Fruit fly (Drosophila melanogaster) whole organism, embryonic: ENCODE measurements around the gene Kr-h1.

ENCODE experiments used
- Aef1 ChIP-seq: fragments of 200-800 bp; sonication (Bioruptor generic); IDR thresholded peaks from 3 replicates; pipeline ENCODE4 v1.3.6; 2022; ENCODE audit warnings: missing biosample characterization, missing genetic modification characterization
- CG11085 ChIP-seq: fragments of 200-800 bp; sonication (Bioruptor generic); IDR thresholded peaks from 2 replicates; pipeline ENCODE4 v1.3.6; 2022; ENCODE audit warnings: missing biosample characterization, missing genetic modification characterization
- CG11696 ChIP-seq: fragments of 200-800 bp; sonication (Bioruptor generic); IDR thresholded peaks from 2 replicates; pipeline ENCODE4 v1.3.6; 2022; ENCODE audit warnings: missing biosample characterization, missing genetic modification characterization
- CG12104 ChIP-seq: fragments of 200-800 bp; sonication (Bioruptor generic); optimal IDR thresholded peaks from 3 replicates; lab custom pipeline; 2016; ENCODE audit warnings: missing biosample characterization, missing genetic modification characterization
- CG15011 ChIP-seq: fragments of 200-800 bp; sonication (Bioruptor generic); optimal IDR thresholded peaks from 3 replicates; lab custom pipeline; 2018; ENCODE audit warnings: missing biosample characterization, mild to moderate bottlenecking, missing genetic modification characterization
- CG2120 ChIP-seq: fragments of 200-800 bp; sonication (Bioruptor generic); optimal IDR thresholded peaks from 3 replicates; lab custom pipeline; 2016; ENCODE audit warnings: missing biosample characterization, missing genetic modification characterization
- CG2875 ChIP-seq: fragments of 200-800 bp; sonication (Bioruptor generic); optimal IDR thresholded peaks from 2 replicates; lab custom pipeline; 2017; ENCODE audit warnings: missing biosample characterization, mild to moderate bottlenecking, missing genetic modification characterization, missing genetic modification reagents
- CG32772 ChIP-seq: fragments of 200-800 bp; sonication (Bioruptor generic); IDR thresholded peaks from 2 replicates; pipeline ENCODE4 v1.3.6; 2022; ENCODE audit warnings: missing biosample characterization, missing genetic modification characterization
- CG33557 ChIP-seq: fragments of 200-800 bp; sonication (Bioruptor generic); optimal IDR thresholded peaks from 2 replicates; lab custom pipeline; 2019; ENCODE audit warnings: missing biosample characterization, mild to moderate bottlenecking, missing genetic modification characterization, moderate library complexity
- CG3847 ChIP-seq: fragments of 200-800 bp; sonication (Bioruptor generic); IDR thresholded peaks from 2 replicates; pipeline ENCODE4 v1.3.6; 2022; ENCODE audit warnings: missing biosample characterization, missing genetic modification characterization
- CG43689 ChIP-seq: fragments of 200-800 bp; sonication (Bioruptor generic); IDR thresholded peaks from 2 replicates; pipeline ENCODE4 v1.3.6; 2022; ENCODE audit warnings: missing biosample characterization, missing genetic modification characterization
- CG4424 ChIP-seq: fragments of 200-800 bp; sonication (Bioruptor generic); optimal IDR thresholded peaks from 3 replicates; lab custom pipeline; 2016; ENCODE audit warnings: missing biosample characterization, missing genetic modification characterization
- CG4820 ChIP-seq: fragments of 200-800 bp; sonication (Bioruptor generic); optimal IDR thresholded peaks from 3 replicates; lab custom pipeline; 2016; ENCODE audit warnings: missing biosample characterization, missing genetic modification characterization
- CG5180 ChIP-seq: fragments of 200-800 bp; sonication (Bioruptor generic); optimal IDR thresholded peaks from 3 replicates; lab custom pipeline; 2017; ENCODE audit warnings: missing biosample characterization, missing genetic modification characterization, mild to moderate bottlenecking, moderate library complexity, missing genetic modification reagents
- CG6175 ChIP-seq: fragments of 200-800 bp; sonication (Bioruptor generic); IDR thresholded peaks from 3 replicates; pipeline ENCODE4 v1.3.6; 2022; ENCODE audit warnings: missing biosample characterization, missing genetic modification characterization
- CG6272 ChIP-seq: fragments of 200-800 bp; sonication (Bioruptor generic); IDR thresholded peaks from 2 replicates; pipeline ENCODE4 v1.3.6; 2022; ENCODE audit warnings: missing biosample characterization, missing genetic modification characterization
- CG6765 ChIP-seq: fragments of 200-800 bp; sonication (Bioruptor generic); optimal IDR thresholded peaks from 3 replicates; lab custom pipeline; 2017; ENCODE audit warnings: missing biosample characterization, mild to moderate bottlenecking, missing genetic modification characterization
- CG6813 ChIP-seq: fragments of 200-800 bp; sonication (Bioruptor generic); optimal IDR thresholded peaks from 2 replicates; lab custom pipeline; 2017; ENCODE audit warnings: missing biosample characterization, missing genetic modification characterization, mild to moderate bottlenecking, moderate library complexity, missing genetic modification reagents
- CG8924 ChIP-seq: fragments of 200-800 bp; optimal IDR thresholded peaks from 3 replicates; lab custom pipeline; 2019; ENCODE audit warnings: missing biosample characterization, mild to moderate bottlenecking, missing genetic modification characterization, moderate library complexity
- D19A ChIP-seq: fragments of 200-800 bp; optimal IDR thresholded peaks from 3 replicates; lab custom pipeline; 2019; ENCODE audit warnings: missing biosample characterization, mild to moderate bottlenecking, missing genetic modification characterization, moderate library complexity
- D19B ChIP-seq: fragments of 200-800 bp; sonication (Bioruptor generic); optimal IDR thresholded peaks from 2 replicates; lab custom pipeline; 2017; ENCODE audit warnings: missing biosample characterization, mild to moderate bottlenecking, missing genetic modification characterization
- Ets65A ChIP-seq: fragments of 200-800 bp; sonication (Bioruptor generic); peaks from one replicate; lab custom pipeline; 2016; ENCODE audit warnings: missing biosample characterization, missing genetic modification characterization
- Fer1 ChIP-seq: fragments of 200-800 bp; sonication (Bioruptor generic); optimal IDR thresholded peaks from 2 replicates; lab custom pipeline; 2017; ENCODE audit warnings: missing biosample characterization, mild to moderate bottlenecking, missing genetic modification characterization
- Gsc ChIP-seq: fragments of 200-800 bp; sonication (Bioruptor generic); IDR thresholded peaks from 2 replicates; pipeline ENCODE4 v1.3.6; 2022; ENCODE audit warnings: missing biosample characterization, missing genetic modification characterization
- Sox102F ChIP-seq: fragments of 200-800 bp; sonication (Bioruptor generic); optimal IDR thresholded peaks from 2 replicates; lab custom pipeline; 2018; ENCODE audit warnings: missing biosample characterization, mild to moderate bottlenecking, missing genetic modification characterization, moderate library complexity
- Ssrp ChIP-seq: fragments of 200-800 bp; sonication (Bioruptor generic); optimal IDR thresholded peaks from 2 replicates; lab custom pipeline; 2018; ENCODE audit warnings: missing biosample characterization, mild to moderate bottlenecking, missing genetic modification characterization, moderate library complexity
- Taf1 ChIP-seq: fragments of 200-800 bp; sonication (Bioruptor generic); IDR thresholded peaks from 2 replicates; pipeline ENCODE4 v1.3.6; 2022; ENCODE audit warnings: missing biosample characterization, missing genetic modification characterization
- Usf ChIP-seq: fragments of 200-800 bp; sonication (Bioruptor generic); optimal IDR thresholded peaks from 2 replicates; lab custom pipeline; 2017; ENCODE audit warnings: missing genotype, missing biosample characterization, missing genetic modification characterization
- Xrp1 ChIP-seq: fragments of 200-800 bp; sonication (Bioruptor generic); IDR thresholded peaks from 2 replicates; pipeline ENCODE4 v1.3.6; 2022; ENCODE audit warnings: missing biosample characterization, missing genetic modification characterization
- amos ChIP-seq: fragments of 200-800 bp; sonication (Bioruptor generic); IDR thresholded peaks from 2 replicates; pipeline ENCODE4 v1.3.6; 2022; ENCODE audit warnings: missing biosample characterization, missing genetic modification characterization; ENCODE audit not compliant: partially characterized antibody
- corto ChIP-seq: fragments of 200-800 bp; sonication (Bioruptor generic); optimal IDR thresholded peaks from 2 replicates; lab custom pipeline; 2016; ENCODE audit warnings: missing biosample characterization, mild to moderate bottlenecking, missing genetic modification characterization, moderate library complexity
- cwo ChIP-seq: fragments of 200-800 bp; sonication (Bioruptor generic); optimal IDR thresholded peaks from 3 replicates; lab custom pipeline; 2017; ENCODE audit warnings: missing biosample characterization, missing genetic modification characterization, mild to moderate bottlenecking, moderate library complexity, missing genetic modification reagents
- fru ChIP-seq: fragments of >200 bp; optimal IDR thresholded peaks from 2 replicates; lab custom pipeline; 2017
- ftz-f1 ChIP-seq: fragments of 200-800 bp; sonication (Bioruptor generic); optimal IDR thresholded peaks from 2 replicates; lab custom pipeline; 2016; ENCODE audit warnings: missing biosample characterization, missing genetic modification characterization
- lola ChIP-seq, 3 experiments: fragments of >200 bp in 2 of 3; fragments of 200-800 bp in 1 of 3; sonication (Bioruptor generic) in 1 of 3; optimal IDR thresholded peaks; 2 replicates each; lab custom pipeline; 2017 to 2019; ENCODE audit warnings: missing biosample characterization in 3 of 3, missing genetic modification characterization in 3 of 3, mild to moderate bottlenecking in 1 of 3, moderate library complexity in 1 of 3
- otp ChIP-seq: fragments of 200-800 bp; sonication (Bioruptor generic); IDR thresholded peaks from 3 replicates; pipeline ENCODE4, ENCODE4 v1.3.6; 2022; ENCODE audit warnings: missing biosample characterization, missing genetic modification characterization
- pita ChIP-seq: fragments of 200-800 bp; sonication (Bioruptor generic); optimal IDR thresholded peaks from 2 replicates; lab custom pipeline; 2017; ENCODE audit warnings: missing biosample characterization, mild to moderate bottlenecking, missing genetic modification characterization
- pnt ChIP-seq: fragments of 200-800 bp; sonication (Bioruptor generic); optimal IDR thresholded peaks from 3 replicates; lab custom pipeline; 2016; ENCODE audit warnings: missing biosample characterization, missing genetic modification characterization
- pros ChIP-seq: fragments of 200-800 bp; sonication (Bioruptor generic); optimal IDR thresholded peaks from 3 replicates; lab custom pipeline; 2019; ENCODE audit warnings: missing biosample characterization, mild to moderate bottlenecking, missing genetic modification characterization, moderate library complexity
- pum ChIP-seq: fragments of 200-800 bp; sonication (Bioruptor generic); optimal IDR thresholded peaks from 2 replicates; lab custom pipeline; 2016; ENCODE audit warnings: missing biosample characterization, missing genetic modification characterization
- ranshi ChIP-seq: fragments of 200-800 bp; sonication (Bioruptor generic); IDR thresholded peaks from 2 replicates; pipeline ENCODE4 v1.3.6; 2022; ENCODE audit warnings: missing biosample characterization, missing genetic modification characterization
- schlank ChIP-seq: fragments of 200-800 bp; sonication (Bioruptor generic); optimal IDR thresholded peaks from 2 replicates; lab custom pipeline; 2018; ENCODE audit warnings: missing biosample characterization, mild to moderate bottlenecking, missing genetic modification characterization
- scrt ChIP-seq: fragments of 200-800 bp; sonication (Bioruptor generic); optimal IDR thresholded peaks from 2 replicates; lab custom pipeline; 2018; ENCODE audit warnings: missing biosample characterization, mild to moderate bottlenecking, missing genetic modification characterization, moderate library complexity
- slou ChIP-seq: fragments of 200-800 bp; sonication (Bioruptor generic); optimal IDR thresholded peaks from 3 replicates; lab custom pipeline; 2016; ENCODE audit warnings: missing biosample characterization, missing genetic modification characterization
- tgo ChIP-seq: fragments of 200-800 bp; sonication (Bioruptor generic); IDR thresholded peaks from 3 replicates; pipeline ENCODE4 v1.3.6; 2022; ENCODE audit warnings: missing biosample characterization, missing genetic modification characterization
- tio ChIP-seq: fragments of 200-800 bp; sonication (Bioruptor generic); optimal IDR thresholded peaks from 2 replicates; lab custom pipeline; 2017; ENCODE audit warnings: missing biosample characterization, missing genetic modification characterization, inconsistent platforms
- twi ChIP-seq: fragments of 200-800 bp; optimal IDR thresholded peaks from 2 replicates; lab custom pipeline; 2019; ENCODE audit warnings: missing biosample characterization, mild to moderate bottlenecking, missing genetic modification characterization, moderate library complexity
- tx ChIP-seq: fragments of 200-800 bp; sonication (Bioruptor generic); optimal IDR thresholded peaks from 2 replicates; lab custom pipeline; 2016; ENCODE audit warnings: missing biosample characterization, missing genetic modification characterization
- unpg ChIP-seq: fragments of 200-800 bp; sonication (Bioruptor generic); optimal IDR thresholded peaks from 3 replicates; lab custom pipeline; 2018; ENCODE audit warnings: missing biosample characterization, mild to moderate bottlenecking, missing genetic modification characterization, moderate library complexity
- yki ChIP-seq: fragments of >200 bp; optimal IDR thresholded peaks from 3 replicates; lab custom pipeline; 2018
- z ChIP-seq: fragments of 200-800 bp; sonication (Bioruptor generic); IDR thresholded peaks from 3 replicates; pipeline ENCODE4 v1.3.6; 2022; ENCODE audit warnings: missing biosample characterization, missing genetic modification characterization
- zfh1 ChIP-seq: fragments of 200-800 bp; sonication (Bioruptor generic); IDR thresholded peaks from 3 replicates; pipeline ENCODE4 v1.3.6; 2022; ENCODE audit warnings: missing biosample characterization, missing genetic modification characterization
- zfh2 ChIP-seq: fragments of 200-800 bp; sonication (Bioruptor generic); optimal IDR thresholded peaks from 2 replicates; lab custom pipeline; 2016; ENCODE audit warnings: missing biosample characterization, missing genetic modification characterization

The Kr-h1 gene

DNA sequence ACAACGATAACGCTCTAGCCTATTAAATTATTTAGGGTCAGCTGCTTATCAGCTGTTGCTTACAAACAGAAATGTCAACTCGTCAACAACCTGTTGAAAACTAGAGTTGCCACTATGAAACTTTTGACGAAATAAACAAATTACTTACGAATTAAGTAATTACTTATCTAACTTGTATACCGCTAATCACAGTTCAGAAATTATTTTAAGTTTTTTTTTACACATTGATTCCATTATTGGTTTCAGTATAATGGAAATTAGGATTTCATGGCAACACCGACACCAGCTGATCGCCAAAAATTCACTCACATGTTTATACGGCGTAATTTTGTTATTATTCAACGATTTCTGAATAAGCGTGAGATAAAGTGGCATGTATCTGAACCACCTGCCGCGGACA lies 44.6 kb upstream of the Kr-h1 start, which contains the start of the genes CG9117 and CG31643 (continued):
- peak; percentile 58 for TF ChIP-seq tx (GFP tag; lab: Kevin White, UChicago)
- TF ChIP-seq Sox102F (GFP tag; lab: Kevin White, UChicago) = no peak
- no peak for TF ChIP-seq CG4424 (GFP tag; lab: Kevin White, UChicago)
- no peak for TF ChIP-seq CG6272
- TF ChIP-seq tio (GFP tag; lab: Kevin White, UChicago) = no peak
- TF ChIP-seq CG2875 (GFP tag; lab: Kevin White, UChicago) = no peak
- peak; percentile 58 for TF ChIP-seq Xrp1 (GFP tag; lab: Robert Waterston, UW)
- no peak for TF ChIP-seq pita (GFP tag; lab: Kevin White, UChicago)
- TF ChIP-seq D19A (tag; lab: Kevin White, UChicago) = no peak
- peak; percentile 4 for TF ChIP-seq Ssrp
- TF ChIP-seq tgo = peak; percentile 43; the same call in 2 of the 3 replicates
- TF ChIP-seq zfh2 (GFP tag; lab: Kevin White, UChicago) = peak; percentile 68
- TF ChIP-seq yki (lab: Kevin White, UChicago) = no peak
- no peak for TF ChIP-seq CG11696
- no peak for TF ChIP-seq unpg (GFP tag; lab: Kevin White, UChicago)
- peak; percentile 97 for TF ChIP-seq scrt
- no peak for TF ChIP-seq otp (GFP tag; lab: Robert Waterston, UW)
- TF ChIP-seq CG32772 (GFP tag; lab: Robert Waterston, UW) = no peak
- TF ChIP-seq ranshi (GFP tag; lab: Robert Waterston, UW) = no peak
- TF ChIP-seq pnt (GFP tag; lab: Kevin White, UChicago) = peak; percentile 39
- peak; percentile 53 for TF ChIP-seq CG8924
- TF ChIP-seq ftz-f1 (GFP tag; lab: Kevin White, UChicago) = no peak
- TF ChIP-seq CG12104 (GFP tag; lab: Kevin White, UChicago) = peak; percentile 14
- no peak for TF ChIP-seq D19B
- no peak for TF ChIP-seq CG5180 (GFP tag; lab: Kevin White, UChicago)
- TF ChIP-seq CG15011 = no peak
- peak; percentile 91 for TF ChIP-seq Ets65A
- TF ChIP-seq zfh1 (GFP tag; lab: Robert Waterston, UW) = no peak
- TF ChIP-seq pum (GFP tag; lab: Kevin White, UChicago) = peak; percentile 13
- TF ChIP-seq Gsc (GFP tag; lab: Robert Waterston, UW) = no peak
- no peak for TF ChIP-seq slou (GFP tag; lab: Kevin White, UChicago)
- peak; percentile 32 for TF ChIP-seq cwo (GFP tag; lab: Kevin White, UChicago)
- TF ChIP-seq Usf = no peak
- no peak for TF ChIP-seq schlank (tag; lab: Kevin White, UChicago)
- TF ChIP-seq CG4820 (GFP tag; lab: Kevin White, UChicago) = peak; percentile 49
- TF ChIP-seq CG11085 (GFP tag; lab: Robert Waterston, UW) = no peak
- TF ChIP-seq CG6813 = no peak
- TF ChIP-seq Aef1 (GFP tag; lab: Robert Waterston, UW) = no peak
- no peak for TF ChIP-seq amos (GFP tag; lab: Robert Waterston, UW)
- no peak for TF ChIP-seq z (GFP tag; lab: Robert Waterston, UW)
- peak; percentile 85 for TF ChIP-seq CG2120 (GFP tag; lab: Kevin White, UChicago)
- TF ChIP-seq lola (GFP tag; optimal IDR thresholded peaks at IDR 0.05; lab: Kevin White, UChicago) = peak in 1 of 3 experiments; percentile 45
- peak; percentile 67 for TF ChIP-seq Fer1 (GFP tag; lab: Kevin White, UChicago)
- peak; percentile 28; the same call in 1 of the 2 replicates for TF ChIP-seq CG3847
- TF ChIP-seq corto (GFP tag; lab: Kevin White, UChicago) = no peak
- TF ChIP-seq CG6765 (GFP tag; lab: Kevin White, UChicago) = no peak
- no peak for TF ChIP-seq pros (GFP tag; lab: Kevin White, UChicago)
- peak; percentile 11 for TF ChIP-seq twi (tag; lab: Kevin White, UChicago)
- peak; percentile 20 for TF ChIP-seq CG33557 (GFP tag; lab: Kevin White, UChicago)
- TF ChIP-seq CG43689 (GFP tag; lab: Robert Waterston, UW) = no peak
- TF ChIP-seq fru (lab: Kevin White, UChicago) = no peak
- TF ChIP-seq Taf1 (GFP tag; lab: Robert Waterston, UW) = no peak
- TF ChIP-seq CG6175 (GFP tag; lab: Robert Waterston, UW) = no peak
